Fruit fly (Drosophila melanogaster) whole organism, prepupa: ENCODE measurements around the gene Gyc89Db.

Experiments
- Blimp-1 ChIP-seq: fragments of 200-800 bp; sonication (Bioruptor generic); optimal IDR thresholded peaks from 3 replicates; lab custom pipeline; 2017; ENCODE audit warnings: missing biosample characterization, missing genetic modification characterization, mild to moderate bottlenecking, moderate library complexity, missing genetic modification reagents
- CG1621 ChIP-seq: fragments of 200-800 bp; sonication (Bioruptor generic); optimal IDR thresholded peaks from 3 replicates; lab custom pipeline; 2018; ENCODE audit warnings: missing biosample characterization, mild to moderate bottlenecking, missing genetic modification characterization
- CG16779 ChIP-seq: fragments of 200-800 bp; sonication (Bioruptor generic); optimal IDR thresholded peaks from 3 replicates; lab custom pipeline; 2017; ENCODE audit warnings: missing biosample characterization, mild to moderate bottlenecking, missing genetic modification characterization
- CG32006 ChIP-seq: fragments of 200-800 bp; sonication (Bioruptor generic); optimal IDR thresholded peaks from 3 replicates; lab custom pipeline; 2017; ENCODE audit warnings: missing biosample characterization, mild to moderate bottlenecking, missing genetic modification characterization
- CG3919 ChIP-seq: fragments of 200-800 bp; sonication (Bioruptor generic); optimal IDR thresholded peaks from 3 replicates; lab custom pipeline; 2016; ENCODE audit warnings: missing biosample characterization, missing genetic modification characterization
- CG8119 ChIP-seq: fragments of 200-800 bp; sonication (Bioruptor generic); IDR thresholded peaks from 3 replicates; pipeline ENCODE4 v1.3.6; 2022; ENCODE audit warnings: missing biosample characterization, missing genetic modification characterization
- Ets21C ChIP-seq: fragments of 200-800 bp; sonication (Bioruptor generic); optimal IDR thresholded peaks from 3 replicates; lab custom pipeline; 2016; ENCODE audit warnings: missing biosample characterization, missing genetic modification characterization
- Lpt ChIP-seq: fragments of 200-800 bp; sonication (Bioruptor generic); optimal IDR thresholded peaks from 3 replicates; lab custom pipeline; 2016; ENCODE audit warnings: missing biosample characterization, missing genetic modification characterization
- Sox14 ChIP-seq: fragments of 200-800 bp; sonication (Bioruptor generic); optimal IDR thresholded peaks from 3 replicates; lab custom pipeline; 2016; ENCODE audit warnings: missing biosample characterization, missing genetic modification characterization
- spab ChIP-seq: fragments of 200-800 bp; sonication (Bioruptor generic); optimal IDR thresholded peaks from 2 replicates; lab custom pipeline; 2017; ENCODE audit warnings: missing biosample characterization, mild to moderate bottlenecking, missing genetic modification characterization, missing genetic modification reagents
- topi ChIP-seq: fragments of 200-800 bp; sonication (Bioruptor generic); optimal IDR thresholded peaks from 3 replicates; lab custom pipeline; 2016; ENCODE audit warnings: missing biosample characterization, missing genetic modification characterization

dm6 chr3R:16500919-16501851, 24.3 kb downstream of the Gyc89Db start, which contains the start of gene Decay:
- TF ChIP-seq Ets21C (GFP tag; lab: Kevin White, UChicago) = peak; percentile 45
- peak; percentile 63 for TF ChIP-seq CG3919 (GFP tag; lab: Kevin White, UChicago)
- peak; percentile 3 for TF ChIP-seq Blimp-1 (GFP tag; lab: Kevin White, UChicago)
- no peak for TF ChIP-seq CG16779
- TF ChIP-seq Sox14 (GFP tag; lab: Kevin White, UChicago) = peak; percentile 50
- TF ChIP-seq CG8119 = peak; percentile 58; the same call in 2 of the 3 replicates
- no peak for TF ChIP-seq Lpt (GFP tag; lab: Kevin White, UChicago)
- TF ChIP-seq spab = no peak
- TF ChIP-seq CG32006 = peak; percentile 37
- peak; percentile 65 for TF ChIP-seq topi (GFP tag; lab: Kevin White, UChicago)
- no peak for TF ChIP-seq CG1621 (tag; lab: Kevin White, UChicago)
